Fruit fly (Drosophila melanogaster) whole organism, embryonic: ENCODE results near the gene Doa.

Experiments
- Aef1 ChIP-seq: fragments of 200-800 bp; sonication (Bioruptor generic); IDR thresholded peaks from 3 replicates; pipeline ENCODE4 v1.3.6; 2022; ENCODE audit warnings: missing biosample characterization, missing genetic modification characterization
- Bgb ChIP-seq: fragments of 200-800 bp; sonication (Bioruptor generic); IDR thresholded peaks from 2 replicates; pipeline ENCODE4 v1.3.6; 2022; ENCODE audit warnings: missing biosample characterization, missing genetic modification characterization; ENCODE audit not compliant: partially characterized antibody
- CG10274 ChIP-seq: fragments of 200-800 bp; sonication (Bioruptor generic); optimal IDR thresholded peaks from 3 replicates; lab custom pipeline; 2017; ENCODE audit warnings: missing biosample characterization, mild to moderate bottlenecking, missing genetic modification characterization
- CG12219 ChIP-seq: fragments of 200-800 bp; sonication (Bioruptor generic); optimal IDR thresholded peaks from 3 replicates; lab custom pipeline; 2018; ENCODE audit warnings: missing biosample characterization, mild to moderate bottlenecking, missing genetic modification characterization
- CG18011 ChIP-seq: fragments of 200-800 bp; sonication (Bioruptor generic); optimal IDR thresholded peaks from 2 replicates; lab custom pipeline; 2017; ENCODE audit warnings: missing biosample characterization, missing genetic modification characterization, mild to moderate bottlenecking, moderate library complexity, missing genotype
- CG2202 ChIP-seq: fragments of 200-800 bp; sonication (Bioruptor generic); optimal IDR thresholded peaks from 2 replicates; lab custom pipeline; 2018; ENCODE audit warnings: missing biosample characterization, mild to moderate bottlenecking, missing genetic modification characterization
- CG2889 ChIP-seq: fragments of 200-800 bp; sonication (Bioruptor generic); IDR thresholded peaks from 3 replicates; pipeline ENCODE4 v1.3.6; 2022; ENCODE audit warnings: missing biosample characterization, missing genetic modification characterization
- CG32772 ChIP-seq: fragments of 200-800 bp; sonication (Bioruptor generic); IDR thresholded peaks from 2 replicates; pipeline ENCODE4 v1.3.6; 2022; ENCODE audit warnings: missing biosample characterization, missing genetic modification characterization
- CG33213 ChIP-seq: fragments of 200-800 bp; sonication (Bioruptor generic); optimal IDR thresholded peaks from 3 replicates; lab custom pipeline; 2016; ENCODE audit warnings: missing biosample characterization, missing genetic modification characterization
- CG3995 ChIP-seq: fragments of 200-800 bp; sonication (Bioruptor generic); optimal IDR thresholded peaks from 3 replicates; lab custom pipeline; 2016; ENCODE audit warnings: missing biosample characterization, missing genetic modification characterization
- CG4854 ChIP-seq: fragments of 200-800 bp; sonication (Bioruptor generic); optimal IDR thresholded peaks from 2 replicates; lab custom pipeline; 2016; ENCODE audit warnings: missing biosample characterization, missing genetic modification characterization, inconsistent platforms
- CG6791 ChIP-seq: fragments of 200-800 bp; sonication (Bioruptor generic); IDR thresholded peaks from 3 replicates; pipeline ENCODE4 v1.3.6; 2022; ENCODE audit warnings: missing biosample characterization, missing genetic modification characterization; ENCODE audit not compliant: partially characterized antibody
- CG8089 ChIP-seq: fragments of 200-800 bp; sonication (Bioruptor generic); optimal IDR thresholded peaks from 3 replicates; lab custom pipeline; 2016; ENCODE audit warnings: missing biosample characterization, missing genetic modification characterization
- CHES-1-like ChIP-seq: fragments of 200-800 bp; sonication (Bioruptor generic); optimal IDR thresholded peaks from 2 replicates; lab custom pipeline; 2016; ENCODE audit warnings: missing biosample characterization, missing genetic modification characterization
- CoRest ChIP-seq: fragments of 200-800 bp; sonication (Bioruptor generic); optimal IDR thresholded peaks from 3 replicates; lab custom pipeline; 2018; ENCODE audit warnings: missing biosample characterization, mild to moderate bottlenecking, missing genetic modification characterization, moderate library complexity
- Dad ChIP-seq: fragments of 200-800 bp; sonication (Bioruptor generic); optimal IDR thresholded peaks from 3 replicates; lab custom pipeline; 2016; ENCODE audit warnings: missing biosample characterization, missing genetic modification characterization
- Dek ChIP-seq: fragments of 200-800 bp; sonication (Bioruptor generic); optimal IDR thresholded peaks from 3 replicates; lab custom pipeline; 2019; ENCODE audit warnings: missing biosample characterization, mild to moderate bottlenecking, missing genetic modification characterization, moderate library complexity
- Dll ChIP-seq: fragments of 200-800 bp; sonication (Bioruptor generic); IDR thresholded peaks from 4 replicates; pipeline ENCODE4 v1.3.6; 2022; ENCODE audit warnings: missing biosample characterization, missing genetic modification characterization; ENCODE audit not compliant: partially characterized antibody
- Dref ChIP-seq: fragments of 200-800 bp; sonication (Bioruptor generic); IDR thresholded peaks from 2 replicates; pipeline ENCODE4 v1.3.6; 2022; ENCODE audit warnings: missing biosample characterization, missing genetic modification characterization
- Ets65A ChIP-seq: fragments of 200-800 bp; sonication (Bioruptor generic); peaks from one replicate; lab custom pipeline; 2016; ENCODE audit warnings: missing biosample characterization, missing genetic modification characterization
- Gsc ChIP-seq: fragments of 200-800 bp; sonication (Bioruptor generic); IDR thresholded peaks from 2 replicates; pipeline ENCODE4 v1.3.6; 2022; ENCODE audit warnings: missing biosample characterization, missing genetic modification characterization
- HLH4C ChIP-seq: fragments of 200-800 bp; sonication (Bioruptor generic); IDR thresholded peaks from 3 replicates; pipeline ENCODE4 v1.3.6; 2022; ENCODE audit warnings: missing biosample characterization, missing genetic modification characterization; ENCODE audit not compliant: partially characterized antibody
- Hey ChIP-seq: fragments of 200-800 bp; sonication (Bioruptor generic); optimal IDR thresholded peaks from 3 replicates; lab custom pipeline; 2018; ENCODE audit warnings: missing biosample characterization, mild to moderate bottlenecking, missing genetic modification characterization
- Hr3 ChIP-seq: fragments of 200-800 bp; sonication (Bioruptor generic); optimal IDR thresholded peaks from 3 replicates; lab custom pipeline; 2016; ENCODE audit warnings: missing biosample characterization, missing genetic modification characterization
- Lpt ChIP-seq: fragments of >200 bp; optimal IDR thresholded peaks from 2 replicates; lab custom pipeline; 2018; ENCODE audit warnings: missing biosample characterization, missing genetic modification characterization
- MTF-1 ChIP-seq: fragments of 200-800 bp; sonication (Bioruptor generic); optimal IDR thresholded peaks from 2 replicates; lab custom pipeline; 2018; ENCODE audit warnings: missing biosample characterization, mild to moderate bottlenecking, missing genetic modification characterization, borderline replicate concordance
- Mrtf ChIP-seq: fragments of 200-800 bp; sonication (Bioruptor generic); IDR thresholded peaks from 3 replicates; pipeline ENCODE4 v1.3.6; 2022; ENCODE audit warnings: missing biosample characterization, missing genetic modification characterization
- NFAT ChIP-seq: fragments of 200-800 bp; sonication (Bioruptor generic); IDR thresholded peaks from 2 replicates; pipeline ENCODE4 v1.3.6; 2022; ENCODE audit warnings: missing biosample characterization, missing genetic modification characterization
- Oli ChIP-seq: fragments of 200-800 bp; sonication (Bioruptor generic); optimal IDR thresholded peaks from 2 replicates; lab custom pipeline; 2018; ENCODE audit warnings: missing biosample characterization, mild to moderate bottlenecking, missing genetic modification characterization, moderate library complexity
- Rx ChIP-seq: fragments of 200-800 bp; sonication (Bioruptor generic); IDR thresholded peaks from 2 replicates; pipeline ENCODE4 v1.3.6; 2022; ENCODE audit warnings: missing biosample characterization, missing genetic modification characterization
- Sry-δ ChIP-seq: fragments of 200-800 bp; sonication (Bioruptor generic); optimal IDR thresholded peaks from 2 replicates; lab custom pipeline; 2016; ENCODE audit warnings: missing biosample characterization, missing genetic modification characterization
- ash1 ChIP-seq: fragments of 200-800 bp; sonication (Bioruptor generic); optimal IDR thresholded peaks from 2 replicates; lab custom pipeline; 2018; ENCODE audit warnings: missing biosample characterization, mild to moderate bottlenecking, missing genetic modification characterization
- br ChIP-seq: fragments of >200 bp; optimal IDR thresholded peaks from 2 replicates; lab custom pipeline; 2017
- ci ChIP-seq: fragments of 200-800 bp; sonication (Bioruptor generic); IDR thresholded peaks from 3 replicates; pipeline ENCODE4 v1.3.6; 2022; ENCODE audit warnings: missing biosample characterization, missing genetic modification characterization
- disco-r ChIP-seq: fragments of 200-800 bp; sonication (Bioruptor generic); optimal IDR thresholded peaks from 2 replicates; lab custom pipeline; 2016; ENCODE audit warnings: missing biosample characterization, missing genetic modification characterization
- eve ChIP-seq, 2 experiments: fragments of >200 bp; optimal IDR thresholded peaks; 2 replicates each; lab custom pipeline; 2017; ENCODE audit warnings: missing biosample characterization in 2 of 2, missing genetic modification characterization in 2 of 2
- fd102C ChIP-seq: fragments of 200-800 bp; sonication (Bioruptor generic); optimal IDR thresholded peaks from 2 replicates; lab custom pipeline; 2018; ENCODE audit warnings: missing biosample characterization, mild to moderate bottlenecking, missing genetic modification characterization, moderate library complexity
- fd3F ChIP-seq: fragments of 200-800 bp; sonication (Bioruptor generic); optimal IDR thresholded peaks from 2 replicates; lab custom pipeline; 2018; ENCODE audit warnings: missing biosample characterization, mild to moderate bottlenecking, missing genetic modification characterization, moderate library complexity
- gce ChIP-seq: fragments of 200-800 bp; sonication (Bioruptor generic); IDR thresholded peaks from 3 replicates; pipeline ENCODE4 v1.3.6; 2022; ENCODE audit warnings: missing biosample characterization, missing genetic modification characterization
- ind ChIP-seq: fragments of 200-800 bp; sonication (Bioruptor generic); optimal IDR thresholded peaks from 3 replicates; lab custom pipeline; 2016; ENCODE audit warnings: missing biosample characterization, missing genetic modification characterization
- jigr1 ChIP-seq: fragments of 200-800 bp; sonication (Bioruptor generic); IDR thresholded peaks from 3 replicates; pipeline ENCODE4 v1.3.6; 2022; ENCODE audit warnings: missing biosample characterization, missing genetic modification characterization
- jing ChIP-seq: fragments of 200-800 bp; sonication (Bioruptor generic); optimal IDR thresholded peaks from 2 replicates; lab custom pipeline; 2018; ENCODE audit warnings: missing biosample characterization, mild to moderate bottlenecking, missing genetic modification characterization
- kni ChIP-seq: fragments of 200-800 bp; sonication (Bioruptor generic); optimal IDR thresholded peaks from 3 replicates; lab custom pipeline; 2017; ENCODE audit warnings: mild to moderate bottlenecking, missing biosample characterization, missing genetic modification reagents, missing genetic modification characterization
- lov ChIP-seq, 2 experiments: fragments of 200-800 bp in 1 of 2; fragments of >200 bp in 1 of 2; sonication (Bioruptor generic) in 1 of 2; IDR thresholded peaks in 1 of 2; optimal IDR thresholded peaks in 1 of 2; 2 replicates in 1 of 2; 3 replicates in 1 of 2; pipeline versions ENCODE4 v1.3.6 to Lab custom; 2017 to 2022; ENCODE audit warnings: missing biosample characterization in 1 of 2, missing genetic modification characterization in 1 of 2
- psq ChIP-seq: fragments of 200-800 bp; sonication (Bioruptor generic); optimal IDR thresholded peaks from 2 replicates; lab custom pipeline; 2017; ENCODE audit warnings: missing biosample characterization, missing genetic modification characterization
- slp2 ChIP-seq: fragments of 200-800 bp; sonication (Bioruptor generic); optimal IDR thresholded peaks from 2 replicates; lab custom pipeline; 2016; ENCODE audit warnings: missing biosample characterization, missing genetic modification characterization
- stc ChIP-seq: fragments of 200-800 bp; sonication (Bioruptor generic); IDR thresholded peaks from 2 replicates; pipeline ENCODE4 v1.3.6; 2022; ENCODE audit warnings: missing biosample characterization, missing genetic modification characterization
- tll ChIP-seq, 2 experiments: fragments of 200-800 bp in 1 of 2; fragments of >200 bp in 1 of 2; sonication (Bioruptor generic) in 1 of 2; optimal IDR thresholded peaks; 2 replicates each; lab custom pipeline; 2017 to 2019; ENCODE audit warnings: missing biosample characterization in 2 of 2, missing genetic modification characterization in 2 of 2, mild to moderate bottlenecking in 1 of 2, moderate library complexity in 1 of 2
- trh ChIP-seq: fragments of 200-800 bp; sonication (Bioruptor generic); optimal IDR thresholded peaks from 2 replicates; lab custom pipeline; 2016; ENCODE audit warnings: missing biosample characterization, missing genetic modification characterization
- ttk ChIP-seq: fragments of 200-800 bp; sonication (Bioruptor generic); IDR thresholded peaks from 2 replicates; pipeline ENCODE4 v2.1.2; 2022; ENCODE audit warnings: missing biosample characterization, missing genetic modification characterization
- tup ChIP-seq: fragments of 200-800 bp; sonication (Bioruptor generic); optimal IDR thresholded peaks from 2 replicates; lab custom pipeline; 2016; ENCODE audit warnings: missing biosample characterization, mild to moderate bottlenecking, missing genetic modification characterization, moderate library complexity

Doa gene

dm6 chr3R:28911758-28912157, 23.9 kb downstream of the Doa start (continued):
- TF ChIP-seq CG12219 (GFP tag; lab: Kevin White, UChicago) (peak; percentile 70), CG4854 (no peak), CG8089 (peak; percentile 65), lov (optimal IDR thresholded peaks at IDR 0.05; lab: Kevin White, UChicago) (no peak), lov (GFP tag; IDR thresholded peaks at IDR 0.05; lab: Robert Waterston, UW) (no peak), CG3995 (GFP tag; lab: Kevin White, UChicago) (no peak), slp2 (GFP tag; lab: Kevin White, UChicago) (peak; percentile 40), tup (peak; percentile 34), MTF-1 (GFP tag; lab: Kevin White, UChicago) (peak; percentile 12), Dek (tag; lab: Kevin White, UChicago) (peak; percentile 44), Dref (GFP tag; lab: Robert Waterston, UW) (no peak), Dad (peak; percentile 70), trh (GFP tag; lab: Kevin White, UChicago) (peak; percentile 15), ash1 (GFP tag; lab: Kevin White, UChicago) (no peak), Aef1 (peak; percentile 83), HLH4C (GFP tag; lab: Robert Waterston, UW) (peak; percentile 51; the same call in 1 of the 3 replicates), br (lab: Kevin White, UChicago) (no peak), NFAT (GFP tag; lab: Robert Waterston, UW) (peak; percentile 68), Dll (no peak), tll (GFP tag; optimal IDR thresholded peaks at IDR 0.05; lab: Kevin White, UChicago) (no peak), stc (GFP tag; lab: Robert Waterston, UW) (peak; percentile 80), CG32772 (GFP tag; lab: Robert Waterston, UW) (peak; percentile 66), Rx (GFP tag; lab: Robert Waterston, UW) (peak; percentile 62), Sry-δ (GFP tag; lab: Kevin White, UChicago) (peak; percentile 33), fd3F (GFP tag; lab: Kevin White, UChicago) (peak; percentile 49), Oli (tag; lab: Kevin White, UChicago) (peak; percentile 81), gce (GFP tag; lab: Robert Waterston, UW) (no peak), kni (GFP tag; lab: Kevin White, UChicago) (no peak), CG2202 (tag; lab: Kevin White, UChicago) (peak; percentile 41), CG6791 (no peak), ttk (GFP tag; lab: Robert Waterston, UW) (peak; percentile 83), Gsc (peak; percentile 57), CG33213 (GFP tag; lab: Kevin White, UChicago) (no peak), jing (peak; percentile 70), fd102C (GFP tag; lab: Kevin White, UChicago) (no peak), CG2889 (0 out of 3 replicates have a peak, but pooled peaks have one; percentile 57), ind (peak; percentile 75), psq (no peak), Hey (tag; lab: Kevin White, UChicago) (no peak), Mrtf (peak; percentile 68), eve (GFP tag; optimal IDR thresholded peaks at IDR 0.05; lab: Kevin White, UChicago) (no peak), disco-r (GFP tag; lab: Kevin White, UChicago) (peak; percentile 33), CHES-1-like (GFP tag; lab: Kevin White, UChicago) (peak; percentile 55), Hr3 (peak; percentile 68), CG18011 (no peak), jigr1 (peak; percentile 36; the same call in 1 of the 3 replicates), Ets65A (GFP tag; lab: Kevin White, UChicago) (peak; percentile 96), Bgb (GFP tag; lab: Robert Waterston, UW) (no peak), ci (GFP tag; lab: Robert Waterston, UW) (peak; percentile 88), CG10274 (GFP tag; lab: Kevin White, UChicago) (peak; percentile 30), CoRest (tag; lab: Kevin White, UChicago) (peak; percentile 78), Lpt (GFP tag; lab: Kevin White, UChicago) (no peak)
